Worm (Caenorhabditis elegans) whole organism, mixed stage, embryonic: ENCODE results near the gene C23G10.5.

Source experiments
- M03D4.4 ChIP-seq: sonication (generic microtip); optimal IDR thresholded peaks from 2 replicates; lab custom pipeline; 2017; ENCODE audit warnings: mild to moderate bottlenecking, missing genetic modification characterization, missing compliant biosample characterization
- bed-3 ChIP-seq: fragments of 200-800 bp; sonication (Bioruptor generic); optimal IDR thresholded peaks from 3 replicates; lab custom pipeline; 2018; ENCODE audit warnings: mild to moderate bottlenecking, missing genetic modification characterization, moderate library complexity, missing compliant biosample characterization
- blmp-1 ChIP-seq: fragments of 150-350 bp; optimal IDR thresholded peaks from 2 replicates; lab custom pipeline; 2014; ENCODE audit warnings: missing biosample characterization, missing genetic modification characterization
- ceh-39 ChIP-seq: fragments of 150-350 bp; optimal IDR thresholded peaks from 2 replicates; lab custom pipeline; 2014; ENCODE audit warnings: missing biosample characterization, missing genetic modification characterization
- ceh-43 ChIP-seq: fragments of 200-800 bp; sonication (Bioruptor generic); optimal IDR thresholded peaks from 2 replicates; lab custom pipeline; 2018; ENCODE audit warnings: mild to moderate bottlenecking, missing genetic modification characterization, moderate library complexity, missing compliant biosample characterization
- ceh-83 ChIP-seq: fragments of 200-800 bp; sonication (Bioruptor generic); optimal IDR thresholded peaks from 2 replicates; lab custom pipeline; 2018; ENCODE audit warnings: mild to moderate bottlenecking, missing genetic modification characterization, missing compliant biosample characterization
- ces-1 ChIP-seq: fragments of 150-350 bp; optimal IDR thresholded peaks from 2 replicates; lab custom pipeline; 2014; ENCODE audit warnings: missing biosample characterization, missing genetic modification reagents, missing genetic modification characterization
- cnd-1 ChIP-seq: fragments of 200-800 bp; sonication (Bioruptor generic); optimal IDR thresholded peaks from 2 replicates; lab custom pipeline; 2018; ENCODE audit warnings: mild to moderate bottlenecking, missing genetic modification characterization, missing compliant biosample characterization
- drap-1 ChIP-seq: fragments of 200-800 bp; sonication (Bioruptor generic); optimal IDR thresholded peaks from 3 replicates; lab custom pipeline; 2018; ENCODE audit warnings: mild to moderate bottlenecking, missing genetic modification characterization, missing compliant biosample characterization
- elt-1 ChIP-seq: sonication (generic microtip); optimal IDR thresholded peaks from 2 replicates; lab custom pipeline; 2017; ENCODE audit warnings: missing genetic modification characterization, mild to moderate bottlenecking, missing compliant biosample characterization, antibody characterized with exemption, moderate library complexity, borderline replicate concordance; ENCODE audit not compliant: insufficient read depth
- elt-3 ChIP-seq: fragments of 150-350 bp; optimal IDR thresholded peaks from 2 replicates; lab custom pipeline; 2014; ENCODE audit warnings: missing biosample characterization, missing genetic modification characterization
- flh-1 ChIP-seq: fragments of 200-800 bp; sonication (Bioruptor generic); optimal IDR thresholded peaks from 2 replicates; lab custom pipeline; 2018; ENCODE audit warnings: mild to moderate bottlenecking, missing genetic modification characterization, moderate library complexity, missing compliant biosample characterization
- ham-2 ChIP-seq: fragments of 200-800 bp; sonication (Bioruptor generic); optimal IDR thresholded peaks from 2 replicates; lab custom pipeline; 2018; ENCODE audit warnings: mild to moderate bottlenecking, missing genetic modification characterization, missing compliant biosample characterization
- hlh-1 ChIP-seq: fragments of 150-350 bp; optimal IDR thresholded peaks from 2 replicates; lab custom pipeline; 2014; ENCODE audit warnings: missing biosample characterization, missing genetic modification reagents, missing genetic modification characterization
- lin-13 ChIP-seq: fragments of 150-350 bp; optimal IDR thresholded peaks from 2 replicates; lab custom pipeline; 2014; ENCODE audit warnings: missing biosample characterization, missing genetic modification characterization
- lin-32 ChIP-seq: fragments of 200-800 bp; sonication (Bioruptor generic); optimal IDR thresholded peaks from 2 replicates; lab custom pipeline; 2018; ENCODE audit warnings: mild to moderate bottlenecking, missing genetic modification characterization, missing compliant biosample characterization
- lsy-2 ChIP-seq: fragments of 150-350 bp; optimal IDR thresholded peaks from 2 replicates; lab custom pipeline; 2014; ENCODE audit warnings: missing biosample characterization, missing genetic modification characterization
- mab-5 ChIP-seq: fragments of 150-350 bp; optimal IDR thresholded peaks from 2 replicates; lab custom pipeline; 2014; ENCODE audit warnings: missing biosample characterization, missing genetic modification characterization
- mep-1 ChIP-seq: fragments of 150-350 bp; optimal IDR thresholded peaks from 2 replicates; lab custom pipeline; 2017; ENCODE audit warnings: missing biosample characterization, missing genetic modification reagents, missing genetic modification characterization, inconsistent platforms
- mls-2 ChIP-seq: sonication (generic microtip); optimal IDR thresholded peaks from 2 replicates; lab custom pipeline; 2016; ENCODE audit warnings: mild to moderate bottlenecking, missing genetic modification characterization, moderate library complexity, missing compliant biosample characterization
- nhr-12 ChIP-seq: fragments of 150-350 bp; optimal IDR thresholded peaks from 2 replicates; lab custom pipeline; 2014; ENCODE audit warnings: missing biosample characterization, missing genetic modification characterization
- nhr-2 ChIP-seq: fragments of 150-350 bp; optimal IDR thresholded peaks from 2 replicates; lab custom pipeline; 2014; ENCODE audit warnings: missing biosample characterization, missing genetic modification characterization
- nhr-237 ChIP-seq: fragments of 150-350 bp; optimal IDR thresholded peaks from 2 replicates; lab custom pipeline; 2014; ENCODE audit warnings: missing biosample characterization, missing genetic modification characterization
- nhr-28 ChIP-seq: fragments of 150-350 bp; optimal IDR thresholded peaks from 2 replicates; lab custom pipeline; 2014; ENCODE audit warnings: missing biosample characterization, missing genetic modification characterization
- nhr-76 ChIP-seq: sonication (generic microtip); optimal IDR thresholded peaks from 2 replicates; lab custom pipeline; 2017; ENCODE audit warnings: missing biosample characterization, missing genetic modification characterization
- pha-4 ChIP-seq: fragments of 150-350 bp; optimal IDR thresholded peaks from 2 replicates; lab custom pipeline; 2018; ENCODE audit warnings: missing biosample characterization, missing genetic modification reagents, missing genetic modification characterization
- sem-2 ChIP-seq: fragments of 200-800 bp; sonication (Bioruptor generic); optimal IDR thresholded peaks from 2 replicates; lab custom pipeline; 2018; ENCODE audit warnings: mild to moderate bottlenecking, missing genetic modification characterization, missing compliant biosample characterization
- snpc-4 ChIP-seq: fragments of 150-350 bp; optimal IDR thresholded peaks from 2 replicates; lab custom pipeline; 2014; ENCODE audit warnings: missing biosample characterization, missing genetic modification characterization
- sptf-1 ChIP-seq: sonication (generic microtip); optimal IDR thresholded peaks from 2 replicates; lab custom pipeline; 2017; ENCODE audit warnings: mild to moderate bottlenecking, missing genetic modification characterization, moderate library complexity, missing compliant biosample characterization
- tbx-8 ChIP-seq: fragments of 200-800 bp; sonication (Bioruptor generic); optimal IDR thresholded peaks from 2 replicates; lab custom pipeline; 2018; ENCODE audit warnings: mild to moderate bottlenecking, missing genetic modification characterization, moderate library complexity, missing compliant biosample characterization
- unc-120 ChIP-seq: sonication (generic microtip); optimal IDR thresholded peaks from 2 replicates; lab custom pipeline; 2017; ENCODE audit warnings: missing genetic modification characterization, missing compliant biosample characterization; ENCODE audit not compliant: poor library complexity, severe bottlenecking
- unc-39 ChIP-seq: fragments of 150-350 bp; optimal IDR thresholded peaks from 2 replicates; lab custom pipeline; 2014; ENCODE audit warnings: missing biosample characterization, missing genetic modification characterization
- unc-62 ChIP-seq: fragments of 150-350 bp; optimal IDR thresholded peaks from 2 replicates; lab custom pipeline; 2014; ENCODE audit warnings: missing biosample characterization, missing genetic modification reagents, missing genetic modification characterization
- zip-8 ChIP-seq: fragments of 150-350 bp; optimal IDR thresholded peaks from 2 replicates; lab custom pipeline; 2014; ENCODE audit warnings: missing biosample characterization, missing genetic modification characterization
- ztf-11 ChIP-seq: fragments of 150-350 bp; optimal IDR thresholded peaks from 2 replicates; lab custom pipeline; 2014; ENCODE audit warnings: missing biosample characterization, missing genetic modification characterization

C23G10.5 gene

ce11 chrIII:6158642-6159475 lies 32.1 kb upstream of the C23G10.5 start, which contains the start of gene nfm-1:
Gene nfm-1, plus strand, starts transcription at chrIII:6159453.
- TF ChIP-seq unc-39 (tag; lab: Kevin White, UChicago) (peak; percentile 35), mep-1 (tag; lab: Kevin White, UChicago) (peak; percentile 71), ceh-39 (tag; lab: Kevin White, UChicago) (no peak), ceh-83 (GFP tag; lab: Kevin White, UChicago) (peak; percentile 87), unc-62 (GFP tag; lab: Kevin White, UChicago) (peak; percentile 47), hlh-1 (peak; percentile 89), lin-32 (GFP tag; lab: Kevin White, UChicago) (peak; percentile 71), snpc-4 (tag; lab: Kevin White, UChicago) (no peak), mls-2 (peak; percentile 93), cnd-1 (peak; percentile 89), zip-8 (tag; lab: Kevin White, UChicago) (no peak), drap-1 (GFP tag; lab: Kevin White, UChicago) (peak; percentile 90), elt-1 (no peak), ceh-43 (GFP tag; lab: Kevin White, UChicago) (peak; percentile 86), nhr-12 (tag; lab: Kevin White, UChicago) (no peak), mab-5 (tag; lab: Kevin White, UChicago) (no peak), nhr-2 (tag; lab: Kevin White, UChicago) (no peak), bed-3 (GFP tag; lab: Kevin White, UChicago) (peak; percentile 70), M03D4.4 (tag; lab: Kevin White, UChicago) (peak; percentile 91), nhr-237 (no peak), ces-1 (GFP tag; lab: Kevin White, UChicago) (peak; percentile 62), nhr-28 (no peak), ham-2 (GFP tag; lab: Kevin White, UChicago) (peak; percentile 71), lin-13 (no peak), tbx-8 (peak; percentile 73), flh-1 (GFP tag; lab: Kevin White, UChicago) (peak; percentile 66), lsy-2 (tag; lab: Kevin White, UChicago) (peak; percentile 35), pha-4 (tag; lab: Kevin White, UChicago) (peak; percentile 19), sptf-1 (tag; lab: Kevin White, UChicago) (peak; percentile 92), sem-2 (GFP tag; lab: Kevin White, UChicago) (peak; percentile 86), ztf-11 (tag; lab: Kevin White, UChicago) (no peak), unc-120 (tag; lab: Kevin White, UChicago) (peak; percentile 77), elt-3 (tag; lab: Kevin White, UChicago) (no peak), nhr-76 (tag; lab: Kevin White, UChicago) (no peak), blmp-1 (no peak)

ce11 chrIII:6163381-6163780 lies 27.5 kb upstream of the C23G10.5 start:
- no peak for TF ChIP-seq ceh-43 (GFP tag; lab: Kevin White, UChicago)
- TF ChIP-seq lin-13 = no peak
- no peak for TF ChIP-seq drap-1 (GFP tag; lab: Kevin White, UChicago)
- TF ChIP-seq elt-1 = no peak
- no peak for TF ChIP-seq zip-8 (tag; lab: Kevin White, UChicago)
- TF ChIP-seq mls-2 = no peak
- no peak for TF ChIP-seq sem-2 (GFP tag; lab: Kevin White, UChicago)
- TF ChIP-seq mab-5 (tag; lab: Kevin White, UChicago) = no peak
- TF ChIP-seq flh-1 (GFP tag; lab: Kevin White, UChicago) = no peak
- TF ChIP-seq ces-1 (GFP tag; lab: Kevin White, UChicago) = no peak
- no peak for TF ChIP-seq ceh-39 (tag; lab: Kevin White, UChicago)
- TF ChIP-seq lsy-2 (tag; lab: Kevin White, UChicago) = no peak
- TF ChIP-seq ham-2 (GFP tag; lab: Kevin White, UChicago) = no peak
- no peak for TF ChIP-seq nhr-237
- TF ChIP-seq unc-62 (GFP tag; lab: Kevin White, UChicago) = no peak
- TF ChIP-seq pha-4 (tag; lab: Kevin White, UChicago) = no peak
- no peak for TF ChIP-seq hlh-1
- no peak for TF ChIP-seq cnd-1
